Worm (Caenorhabditis elegans) whole organism, L3 larva: Measurements from ENCODE around the gene gex-2.

ENCODE experiments used
- R02D3.7 ChIP-seq: fragments of 150-350 bp; optimal IDR thresholded peaks from 2 replicates; lab custom pipeline; 2014; ENCODE audit warnings: missing biosample characterization, missing genetic modification characterization
- ceh-16 ChIP-seq: sonication (generic microtip); optimal IDR thresholded peaks from 2 replicates; lab custom pipeline; 2017; ENCODE audit warnings: missing biosample characterization, missing genetic modification characterization
- egl-27 ChIP-seq: sonication (generic microtip); optimal IDR thresholded peaks from 4 replicates; lab custom pipeline; 2017; ENCODE audit warnings: missing biosample characterization, missing genetic modification reagents, missing genetic modification characterization
- lin-15B ChIP-seq: fragments of 150-350 bp; optimal IDR thresholded peaks from 2 replicates; lab custom pipeline; 2014; ENCODE audit warnings: missing biosample characterization, missing genetic modification characterization
- nhr-77 ChIP-seq: fragments of 150-350 bp; optimal IDR thresholded peaks from 2 replicates; lab custom pipeline; 2014; ENCODE audit warnings: missing biosample characterization, missing genetic modification characterization
- sea-2 ChIP-seq: fragments of 150-350 bp; sonication (generic microtip); optimal IDR thresholded peaks from 4 replicates; lab custom pipeline; 2014; ENCODE audit warnings: missing biosample characterization, missing genetic modification reagents, missing genetic modification characterization
- zag-1 ChIP-seq: fragments of 150-350 bp; optimal IDR thresholded peaks from 2 replicates; lab custom pipeline; 2014; ENCODE audit warnings: missing biosample characterization, missing genetic modification characterization
- ztf-11 ChIP-seq: fragments of 150-350 bp; optimal IDR thresholded peaks from 2 replicates; lab custom pipeline; 2014; ENCODE audit warnings: missing biosample characterization, missing genetic modification characterization

DNA sequence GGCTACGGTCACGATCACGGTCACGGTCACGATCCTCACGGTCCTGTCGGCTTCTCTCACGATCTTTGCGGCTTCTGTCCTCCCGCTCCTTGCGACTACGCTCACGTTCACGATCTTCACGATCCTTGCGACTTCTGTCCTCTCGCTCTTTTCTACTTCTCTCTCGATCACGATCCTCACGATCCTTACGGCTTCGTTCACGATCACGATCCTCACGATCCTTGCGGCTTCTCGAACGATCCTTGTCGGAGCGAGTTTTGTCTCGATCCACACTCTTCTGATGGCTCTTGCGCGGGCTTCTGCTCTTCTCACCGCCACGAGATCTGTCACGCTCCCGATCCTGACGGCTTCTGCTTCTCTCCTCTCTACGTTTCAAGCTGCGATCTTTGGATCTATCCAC is 7.9 kb downstream of the gex-2 start:
- TF ChIP-seq zag-1 (no peak), lin-15B (tag; lab: Kevin White, UChicago) (no peak), sea-2 (GFP tag; lab: Kevin White, UChicago) (no peak), nhr-77 (no peak), ztf-11 (tag; lab: Kevin White, UChicago) (no peak), ceh-16 (tag; lab: Kevin White, UChicago) (no peak), egl-27 (tag; lab: Kevin White, UChicago) (no peak), R02D3.7 (no peak)
